Worm (Caenorhabditis elegans) whole organism, L2 larva: Measurements from ENCODE around the gene cha-1.

Experiments
- F13H6.1 ChIP-seq: sonication (generic microtip); optimal IDR thresholded peaks from 2 replicates; lab custom pipeline; 2016; ENCODE audit warnings: missing genetic modification characterization, missing compliant biosample characterization
- R02D3.7 ChIP-seq: fragments of 150-350 bp; optimal IDR thresholded peaks from 2 replicates; lab custom pipeline; 2014; ENCODE audit warnings: missing biosample characterization, missing genetic modification characterization
- Y55F3AM.14 ChIP-seq: fragments of 200-800 bp; sonication (Bioruptor generic); optimal IDR thresholded peaks from 2 replicates; lab custom pipeline; 2018; ENCODE audit warnings: mild to moderate bottlenecking, missing genetic modification characterization, missing compliant biosample characterization
- alr-1 ChIP-seq: fragments of 150-350 bp; optimal IDR thresholded peaks from 2 replicates; lab custom pipeline; 2014; ENCODE audit warnings: missing biosample characterization, missing genetic modification characterization
- ceh-82 ChIP-seq: fragments of 150-350 bp; optimal IDR thresholded peaks from 2 replicates; lab custom pipeline; 2014; ENCODE audit warnings: missing biosample characterization, missing genetic modification characterization
- crh-2 ChIP-seq: sonication (generic microtip); optimal IDR thresholded peaks from 2 replicates; lab custom pipeline; 2017; ENCODE audit warnings: missing biosample characterization, missing genetic modification characterization
- dmd-4 ChIP-seq: sonication (generic microtip); optimal IDR thresholded peaks from 2 replicates; lab custom pipeline; 2017; ENCODE audit warnings: missing biosample characterization, missing genetic modification characterization
- elt-1 ChIP-seq: fragments of 150-350 bp; optimal IDR thresholded peaks from 2 replicates; lab custom pipeline; 2014; ENCODE audit warnings: missing biosample characterization, missing genetic modification characterization
- elt-3 ChIP-seq: sonication (generic microtip); optimal IDR thresholded peaks from 2 replicates; lab custom pipeline; 2017; ENCODE audit warnings: missing biosample characterization, missing genetic modification characterization
- fos-1 ChIP-seq: fragments of 150-350 bp; optimal IDR thresholded peaks from 2 replicates; lab custom pipeline; 2014; ENCODE audit warnings: missing biosample characterization, missing genetic modification characterization
- gmeb-1 ChIP-seq: fragments of 150-350 bp; optimal IDR thresholded peaks from 2 replicates; lab custom pipeline; 2014; ENCODE audit warnings: missing biosample characterization, missing genetic modification characterization
- lin-13 ChIP-seq: fragments of 150-350 bp; optimal IDR thresholded peaks from 2 replicates; lab custom pipeline; 2014; ENCODE audit warnings: missing biosample characterization, missing genetic modification reagents, missing genetic modification characterization
- lin-39 ChIP-seq: fragments of 150-350 bp; optimal IDR thresholded peaks from 2 replicates; lab custom pipeline; 2014; ENCODE audit warnings: missing biosample characterization, missing genetic modification reagents, missing genetic modification characterization
- lsy-2 ChIP-seq, 2 experiments: fragments of 150-350 bp in 1 of 2; sonication (generic microtip) in 1 of 2; optimal IDR thresholded peaks; 2 replicates each; lab custom pipeline; 2014 to 2017; ENCODE audit warnings: missing biosample characterization in 2 of 2, missing genetic modification characterization in 2 of 2
- mbf-1 ChIP-seq: sonication (generic microtip); optimal IDR thresholded peaks from 2 replicates; lab custom pipeline; 2017; ENCODE audit warnings: missing biosample characterization, missing genetic modification characterization
- mdl-1 ChIP-seq, 2 experiments: fragments of 150-350 bp in 1 of 2; sonication (generic microtip) in 1 of 2; optimal IDR thresholded peaks; 2 replicates each; lab custom pipeline; 2017; ENCODE audit warnings: missing biosample characterization in 2 of 2, missing genetic modification characterization in 2 of 2
- nhr-10 ChIP-seq: sonication (generic microtip); optimal IDR thresholded peaks from 2 replicates; lab custom pipeline; 2017; ENCODE audit warnings: missing biosample characterization, missing genetic modification characterization
- nhr-12 ChIP-seq: fragments of 150-350 bp; optimal IDR thresholded peaks from 2 replicates; lab custom pipeline; 2014; ENCODE audit warnings: missing biosample characterization, missing genetic modification characterization
- nhr-129 ChIP-seq: fragments of 150-350 bp; optimal IDR thresholded peaks from 2 replicates; lab custom pipeline; 2014; ENCODE audit warnings: missing biosample characterization, missing genetic modification characterization
- nhr-237 ChIP-seq: fragments of 150-350 bp; optimal IDR thresholded peaks from 2 replicates; lab custom pipeline; 2014; ENCODE audit warnings: missing biosample characterization, missing genetic modification characterization
- nhr-25 ChIP-seq: fragments of 150-350 bp; sonication (generic microtip); optimal IDR thresholded peaks from 3 replicates; lab custom pipeline; 2014; ENCODE audit warnings: missing biosample characterization, missing genetic modification characterization
- nhr-6 ChIP-seq: fragments of 150-350 bp; optimal IDR thresholded peaks from 2 replicates; lab custom pipeline; 2014; ENCODE audit warnings: missing biosample characterization, missing genetic modification characterization
- sma-3 ChIP-seq: sonication (generic microtip); optimal IDR thresholded peaks from 2 replicates; lab custom pipeline; 2016; ENCODE audit warnings: missing genetic modification reagents, missing genetic modification characterization, missing compliant biosample characterization
- sma-9 ChIP-seq, 2 experiments: fragments of 150-350 bp in 1 of 2; sonication (generic microtip) in 1 of 2; optimal IDR thresholded peaks; 2 replicates each; lab custom pipeline; 2014 to 2016; ENCODE audit warnings: missing genetic modification characterization in 2 of 2, mild to moderate bottlenecking in 1 of 2, missing biosample characterization in 1 of 2, missing compliant biosample characterization in 1 of 2, missing genetic modification reagents in 1 of 2, moderate library complexity in 1 of 2
- snpc-4 ChIP-seq: fragments of 150-350 bp; optimal IDR thresholded peaks from 2 replicates; lab custom pipeline; 2014; ENCODE audit warnings: missing biosample characterization, missing genetic modification characterization
- unc-39 ChIP-seq: fragments of 150-350 bp; optimal IDR thresholded peaks from 2 replicates; lab custom pipeline; 2014; ENCODE audit warnings: missing biosample characterization, missing genetic modification characterization
- unc-55 ChIP-seq: fragments of 150-350 bp; sonication (generic microtip); optimal IDR thresholded peaks from 3 replicates; lab custom pipeline; 2014; ENCODE audit warnings: missing biosample characterization, missing genetic modification reagents, missing genetic modification characterization
- ztf-1 ChIP-seq: fragments of 200-800 bp; sonication (Bioruptor generic); conservative IDR thresholded peaks from 2 replicates; pipeline ENCODE4 v1.3.6; 2022; ENCODE audit warnings: missing genetic modification characterization, missing compliant biosample characterization
- ztf-4 ChIP-seq: fragments of 150-350 bp; optimal IDR thresholded peaks from 2 replicates; lab custom pipeline; 2014; ENCODE audit warnings: missing biosample characterization, missing genetic modification characterization

The cha-1 gene

DNA sequence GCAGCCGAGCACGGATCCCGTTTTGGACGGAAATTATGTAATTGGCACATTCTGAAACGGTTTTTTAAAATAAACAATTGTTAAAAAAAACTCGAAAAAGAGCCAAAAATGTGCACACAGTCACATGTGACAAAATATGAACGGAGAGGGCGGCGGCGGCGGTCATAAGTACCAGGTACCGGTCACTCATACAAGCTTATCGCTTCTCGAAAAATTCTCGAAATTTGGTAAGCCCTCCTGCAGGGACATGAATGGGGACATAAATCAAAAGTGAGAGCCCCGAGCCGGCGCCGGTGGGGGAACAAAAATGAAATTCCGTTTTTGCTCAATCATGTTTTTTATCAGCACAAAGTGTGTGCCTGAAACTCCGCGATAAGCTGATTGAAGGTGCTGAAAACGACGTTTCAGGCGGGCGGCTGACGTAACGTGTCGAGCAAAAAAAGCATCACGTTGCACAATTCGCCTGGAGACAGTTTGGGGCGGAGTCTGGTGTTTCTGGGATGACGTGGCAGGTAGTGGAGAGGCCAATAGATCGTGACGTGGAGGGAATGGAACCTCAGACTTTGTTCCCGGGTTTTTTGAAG lies 11.4 kb downstream of the cha-1 start, which contains the start of gene ltah-1.2:
TSS of gene ltah-1.2 (minus strand) at position 51 of the 584 bp plus-strand sequence.
- TF ChIP-seq crh-2 (tag; lab: Kevin White, UChicago) (peak; percentile 50), alr-1 (tag; lab: Kevin White, UChicago) (no peak), unc-55 (no peak), sma-3 (no peak), fos-1 (tag; lab: Kevin White, UChicago) (peak; percentile 54), F13H6.1 (tag; lab: Kevin White, UChicago) (peak; percentile 39), sma-9 (GFP tag; optimal IDR thresholded peaks at IDR 0.05; lab: Kevin White, UChicago) (peak; percentile 39), sma-9 (tag; optimal IDR thresholded peaks at IDR 0.05; lab: Kevin White, UChicago) (no peak), snpc-4 (tag; lab: Kevin White, UChicago) (no peak), nhr-10 (no peak), unc-39 (no peak), ztf-1 (GFP tag; lab: Robert Waterston, UW) (no peak), nhr-25 (tag; lab: Kevin White, UChicago) (no peak)

ce11 chrIV:3611845-3612244 lies 12.7 kb downstream of the cha-1 start:
- TF ChIP-seq nhr-129 (tag; lab: Kevin White, UChicago) (no peak), nhr-12 (tag; lab: Kevin White, UChicago) (no peak), mdl-1 (tag; optimal IDR thresholded peaks at IDR 0.05; lab: Kevin White, UChicago) (peak in 1 of 2 experiments; percentile 64), ceh-82 (tag; lab: Kevin White, UChicago) (no peak), nhr-6 (tag; lab: Kevin White, UChicago) (no peak), fos-1 (tag; lab: Kevin White, UChicago) (peak; percentile 59), sma-3 (peak; percentile 43), sma-9 (GFP tag; optimal IDR thresholded peaks at IDR 0.05; lab: Kevin White, UChicago) (peak; percentile 52), sma-9 (tag; optimal IDR thresholded peaks at IDR 0.05; lab: Kevin White, UChicago) (no peak), mbf-1 (tag; lab: Kevin White, UChicago) (no peak), ztf-4 (no peak), lin-13 (GFP tag; lab: Kevin White, UChicago) (no peak), F13H6.1 (tag; lab: Kevin White, UChicago) (peak; percentile 63), gmeb-1 (tag; lab: Kevin White, UChicago) (peak; percentile 45), crh-2 (tag; lab: Kevin White, UChicago) (peak; percentile 66)

DNA sequence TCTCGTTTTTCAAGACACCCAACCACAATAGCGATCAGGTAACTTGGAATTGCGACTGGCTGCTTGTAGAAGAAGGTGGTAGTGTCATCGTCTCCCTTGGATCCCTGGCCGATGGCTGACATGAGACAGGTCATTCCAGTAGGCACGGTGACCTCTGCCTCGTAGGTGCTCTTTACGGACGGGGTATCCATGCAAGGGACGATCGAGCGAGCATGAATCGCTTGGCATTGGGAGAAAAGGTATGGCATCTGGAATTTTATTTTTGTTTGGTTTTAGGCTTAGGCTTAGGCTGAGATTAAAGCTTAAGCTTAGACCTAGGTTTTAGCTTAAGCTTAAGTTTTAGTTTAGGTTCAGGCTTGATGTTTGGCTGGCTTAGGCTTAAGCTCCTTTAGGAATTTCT lies 13.5 kb downstream of the cha-1 start:
- TF ChIP-seq elt-1 = no peak
- no peak for TF ChIP-seq lsy-2 (tag; optimal IDR thresholded peaks at IDR 0.05; lab: Kevin White, UChicago)
- TF ChIP-seq nhr-12 (tag; lab: Kevin White, UChicago) = no peak
- TF ChIP-seq nhr-6 (tag; lab: Kevin White, UChicago) = no peak
- TF ChIP-seq mdl-1 (tag; optimal IDR thresholded peaks at IDR 0.05; lab: Kevin White, UChicago) = no peak
- TF ChIP-seq crh-2 (tag; lab: Kevin White, UChicago) = no peak
- no peak for TF ChIP-seq ceh-82 (tag; lab: Kevin White, UChicago)
- TF ChIP-seq dmd-4 (tag; lab: Kevin White, UChicago) = no peak

DNA sequence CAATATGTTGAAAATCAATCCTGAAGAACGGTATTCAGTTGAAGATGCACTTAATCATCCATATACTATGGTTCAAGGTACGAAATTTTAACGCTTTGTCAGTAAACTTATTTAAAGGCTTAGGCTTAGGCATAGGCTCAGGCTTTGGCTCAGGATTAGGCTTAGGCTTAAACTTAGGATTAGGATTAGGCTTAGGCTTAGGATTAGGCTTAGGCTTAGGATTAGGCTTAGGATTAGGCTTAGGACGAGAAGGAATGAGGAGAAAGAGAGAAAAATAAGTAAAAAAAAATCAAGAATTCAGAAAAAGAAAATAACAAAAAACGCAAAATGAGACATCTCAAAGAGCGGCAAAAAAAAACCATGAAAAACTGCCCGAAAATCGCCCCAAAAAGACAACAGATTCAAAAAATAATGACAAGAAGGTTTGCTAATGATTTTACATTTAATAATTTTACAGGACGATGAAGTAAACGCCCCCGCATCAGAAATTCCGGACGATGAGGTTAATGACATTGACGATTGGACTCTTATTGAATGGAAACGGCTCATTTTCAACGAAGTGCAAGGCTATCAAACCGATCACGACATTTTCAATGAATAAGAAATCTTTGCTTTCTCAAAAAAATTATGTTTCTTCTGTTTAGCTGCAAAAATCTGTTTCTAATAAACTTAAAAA lies 15.8 kb downstream of the cha-1 start:
- no peak for TF ChIP-seq sma-9 (GFP tag; optimal IDR thresholded peaks at IDR 0.05; lab: Kevin White, UChicago)
- TF ChIP-seq sma-9 (tag; optimal IDR thresholded peaks at IDR 0.05; lab: Kevin White, UChicago) = no peak
- TF ChIP-seq Y55F3AM.14 (GFP tag; lab: Kevin White, UChicago) = no peak
- TF ChIP-seq, all 48 proteins: peak for 0

DNA sequence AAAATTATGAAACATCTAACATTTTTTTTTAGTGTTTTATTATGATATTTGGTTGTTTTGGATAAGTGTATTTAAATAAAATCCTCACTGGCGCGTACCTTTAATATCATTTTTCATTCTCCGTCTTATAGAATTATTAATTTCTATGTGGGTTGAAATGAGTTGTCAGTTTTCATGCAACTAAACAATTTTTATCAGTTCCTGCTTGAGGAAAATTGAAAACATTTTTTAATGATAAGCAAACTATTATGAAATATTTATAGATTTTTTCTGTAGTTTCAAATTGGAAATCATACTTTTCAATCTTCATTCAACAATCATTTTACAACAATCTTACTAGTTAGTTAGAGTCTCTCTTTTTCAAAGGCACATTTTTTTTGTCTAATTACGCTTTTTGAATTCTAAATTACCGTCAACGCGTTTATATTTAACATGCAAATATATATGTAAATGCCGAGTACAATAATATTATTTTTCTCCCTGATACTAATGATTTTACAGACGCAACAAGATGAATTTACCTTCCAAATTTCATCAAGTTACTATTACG lies 18.1 kb downstream of the cha-1 start, which contains the start of the genes Y37E11B.10 and kgb-2:
TSS of gene Y37E11B.10 (minus strand) at position 182 of the 550 bp plus-strand sequence.
TSS of gene kgb-2 (plus strand) at position 500 of the 550 bp plus-strand sequence.
- TF ChIP-seq fos-1 (tag; lab: Kevin White, UChicago) (peak; percentile 65), sma-3 (no peak), R02D3.7 (tag; lab: Kevin White, UChicago) (no peak)

DNA sequence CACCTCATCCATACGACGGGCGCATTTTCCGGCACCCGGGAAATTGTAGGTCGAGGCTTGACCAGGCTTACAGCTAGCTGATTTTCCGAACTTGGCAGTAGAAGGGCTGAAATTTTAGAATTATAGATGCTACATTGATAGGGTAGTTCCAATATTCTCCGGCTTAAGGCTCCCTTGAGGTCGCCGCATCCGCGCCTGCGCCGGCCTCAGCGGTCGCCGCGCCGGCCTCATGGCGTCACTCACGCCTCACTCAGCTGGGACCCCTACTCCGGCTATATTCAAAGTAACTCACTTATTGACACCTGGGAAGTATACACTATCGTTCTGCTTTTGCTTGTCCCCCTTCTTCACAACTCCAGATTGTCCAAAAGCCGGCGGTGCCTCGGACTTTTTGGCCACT lies 20.4 kb downstream of the cha-1 start:
- TF ChIP-seq elt-3 (tag; lab: Kevin White, UChicago) (no peak), nhr-12 (tag; lab: Kevin White, UChicago) (no peak), sma-9 (GFP tag; optimal IDR thresholded peaks at IDR 0.05; lab: Kevin White, UChicago) (no peak), sma-9 (tag; optimal IDR thresholded peaks at IDR 0.05; lab: Kevin White, UChicago) (no peak), lin-39 (tag; lab: Kevin White, UChicago) (no peak), nhr-6 (tag; lab: Kevin White, UChicago) (no peak), nhr-237 (tag; lab: Kevin White, UChicago) (no peak)
